Fruit fly (Drosophila melanogaster) whole organism, prepupa: Measurements from ENCODE around the gene CG42680.

Experiments used
- Blimp-1 ChIP-seq: fragments of 200-800 bp; sonication (Bioruptor generic); optimal IDR thresholded peaks from 3 replicates; lab custom pipeline; 2017; ENCODE audit warnings: missing biosample characterization, missing genetic modification characterization, mild to moderate bottlenecking, moderate library complexity, missing genetic modification reagents
- CG10631 ChIP-seq: fragments of 200-800 bp; sonication (Bioruptor generic); optimal IDR thresholded peaks from 2 replicates; lab custom pipeline; 2016; ENCODE audit warnings: missing biosample characterization, missing genetic modification characterization
- CG10669 ChIP-seq: fragments of 200-800 bp; sonication (Bioruptor generic); optimal IDR thresholded peaks from 3 replicates; lab custom pipeline; 2018; ENCODE audit warnings: missing biosample characterization, mild to moderate bottlenecking, missing genetic modification characterization, moderate library complexity
- CG11762 ChIP-seq: fragments of 200-800 bp; sonication (Bioruptor generic); optimal IDR thresholded peaks from 3 replicates; lab custom pipeline; 2016; ENCODE audit warnings: missing biosample characterization, missing genetic modification characterization; ENCODE audit not compliant: insufficient read depth
- CG15336 ChIP-seq: fragments of 200-800 bp; sonication (Bioruptor generic); IDR thresholded peaks from 2 replicates; pipeline ENCODE4 v1.3.6; 2022; ENCODE audit warnings: missing biosample characterization, missing genetic modification characterization
- CG16779 ChIP-seq: fragments of 200-800 bp; sonication (Bioruptor generic); optimal IDR thresholded peaks from 3 replicates; lab custom pipeline; 2017; ENCODE audit warnings: missing biosample characterization, mild to moderate bottlenecking, missing genetic modification characterization
- CG3032 ChIP-seq: fragments of 200-800 bp; optimal IDR thresholded peaks from 2 replicates; lab custom pipeline; 2019; ENCODE audit warnings: missing biosample characterization, mild to moderate bottlenecking, missing genetic modification characterization, moderate library complexity
- CG31627 ChIP-seq: fragments of 200-800 bp; sonication (Bioruptor generic); optimal IDR thresholded peaks from 3 replicates; lab custom pipeline; 2016; ENCODE audit warnings: missing biosample characterization, missing genetic modification characterization
- CG32006 ChIP-seq: fragments of 200-800 bp; sonication (Bioruptor generic); optimal IDR thresholded peaks from 3 replicates; lab custom pipeline; 2017; ENCODE audit warnings: missing biosample characterization, mild to moderate bottlenecking, missing genetic modification characterization
- CG3919 ChIP-seq: fragments of 200-800 bp; sonication (Bioruptor generic); optimal IDR thresholded peaks from 3 replicates; lab custom pipeline; 2016; ENCODE audit warnings: missing biosample characterization, missing genetic modification characterization
- CG6163 ChIP-seq: fragments of 200-800 bp; sonication (Bioruptor generic); IDR thresholded peaks from 3 replicates; pipeline ENCODE4 v1.3.6; 2022; ENCODE audit warnings: missing biosample characterization, missing genetic modification characterization
- CG6276 ChIP-seq: fragments of 200-800 bp; sonication (Bioruptor generic); optimal IDR thresholded peaks from 2 replicates; lab custom pipeline; 2017; ENCODE audit warnings: missing biosample characterization, mild to moderate bottlenecking, missing genetic modification characterization
- CG6792 ChIP-seq: fragments of 200-800 bp; sonication (Bioruptor generic); optimal IDR thresholded peaks from 3 replicates; lab custom pipeline; 2016; ENCODE audit warnings: missing biosample characterization, missing genetic modification characterization
- CG6808 ChIP-seq: fragments of 200-800 bp; sonication (Bioruptor generic); optimal IDR thresholded peaks from 3 replicates; lab custom pipeline; 2017; ENCODE audit warnings: missing biosample characterization, missing genetic modification characterization, mild to moderate bottlenecking, moderate library complexity, missing genetic modification reagents
- CG6854 ChIP-seq: fragments of 200-800 bp; sonication (Bioruptor generic); optimal IDR thresholded peaks from 2 replicates; lab custom pipeline; 2017; ENCODE audit warnings: missing biosample characterization, mild to moderate bottlenecking, missing genetic modification characterization
- CG7368 ChIP-seq: fragments of 200-800 bp; sonication (Bioruptor generic); optimal IDR thresholded peaks from 3 replicates; lab custom pipeline; 2016; ENCODE audit warnings: missing biosample characterization, missing genetic modification characterization
- CG8319 ChIP-seq: fragments of 200-800 bp; sonication (Bioruptor generic); optimal IDR thresholded peaks from 3 replicates; lab custom pipeline; 2016; ENCODE audit warnings: missing biosample characterization, missing genetic modification characterization
- CG8632 ChIP-seq: fragments of 200-800 bp; sonication (Bioruptor generic); optimal IDR thresholded peaks from 3 replicates; lab custom pipeline; 2016; ENCODE audit warnings: missing biosample characterization, missing genetic modification characterization
- CG9139 ChIP-seq: fragments of 200-800 bp; sonication (Bioruptor generic); optimal IDR thresholded peaks from 3 replicates; lab custom pipeline; 2017; ENCODE audit warnings: missing biosample characterization, mild to moderate bottlenecking, missing genetic modification characterization
- Eip75B ChIP-seq: fragments of 200-800 bp; sonication (Bioruptor generic); optimal IDR thresholded peaks from 3 replicates; lab custom pipeline; 2016; ENCODE audit warnings: missing biosample characterization, missing genetic modification characterization
- Eip78C ChIP-seq: fragments of 200-800 bp; sonication (Bioruptor generic); peaks from one replicate; lab custom pipeline; 2016; ENCODE audit warnings: missing biosample characterization, missing genetic modification characterization
- Eip93F ChIP-seq: fragments of 200-800 bp; sonication (Bioruptor generic); optimal IDR thresholded peaks from 2 replicates; lab custom pipeline; 2016; ENCODE audit warnings: missing biosample characterization, mild to moderate bottlenecking, missing genetic modification characterization
- Ets21C ChIP-seq: fragments of 200-800 bp; sonication (Bioruptor generic); optimal IDR thresholded peaks from 3 replicates; lab custom pipeline; 2016; ENCODE audit warnings: missing biosample characterization, missing genetic modification characterization
- Gug ChIP-seq: fragments of 200-800 bp; sonication (Bioruptor generic); IDR thresholded peaks from 2 replicates; pipeline ENCODE4 v1.3.6; 2022; ENCODE audit warnings: missing biosample characterization, missing genetic modification characterization
- Hr38 ChIP-seq: sonication (Bioruptor generic); optimal IDR thresholded peaks from 2 replicates; lab custom pipeline; 2016; ENCODE audit warnings: missing biosample characterization, missing genetic modification characterization
- Hr39 ChIP-seq: fragments of 200-800 bp; sonication (Bioruptor generic); optimal IDR thresholded peaks from 2 replicates; lab custom pipeline; 2016; ENCODE audit warnings: missing biosample characterization, missing genetic modification characterization
- Hr4 ChIP-seq: fragments of 200-800 bp; sonication (Bioruptor generic); optimal IDR thresholded peaks from 3 replicates; lab custom pipeline; 2016; ENCODE audit warnings: missing biosample characterization, missing genetic modification characterization
- Lpt ChIP-seq: fragments of 200-800 bp; sonication (Bioruptor generic); optimal IDR thresholded peaks from 3 replicates; lab custom pipeline; 2016; ENCODE audit warnings: missing biosample characterization, missing genetic modification characterization
- Met ChIP-seq: fragments of 200-800 bp; sonication (Bioruptor generic); optimal IDR thresholded peaks from 3 replicates; lab custom pipeline; 2016; ENCODE audit warnings: missing biosample characterization, missing genetic modification characterization
- OdsH ChIP-seq: fragments of 200-800 bp; sonication (Bioruptor generic); optimal IDR thresholded peaks from 3 replicates; lab custom pipeline; 2016; ENCODE audit warnings: missing biosample characterization, missing genetic modification characterization
- Smox ChIP-seq: fragments of 200-800 bp; sonication (Bioruptor generic); optimal IDR thresholded peaks from 3 replicates; lab custom pipeline; 2016; ENCODE audit warnings: missing biosample characterization, missing genetic modification characterization
- Sox102F ChIP-seq: fragments of 200-800 bp; sonication (Bioruptor generic); optimal IDR thresholded peaks from 2 replicates; lab custom pipeline; 2016; ENCODE audit warnings: missing biosample characterization, mild to moderate bottlenecking, missing genetic modification characterization
- Sox14 ChIP-seq: fragments of 200-800 bp; sonication (Bioruptor generic); optimal IDR thresholded peaks from 3 replicates; lab custom pipeline; 2016; ENCODE audit warnings: missing biosample characterization, missing genetic modification characterization
- achi ChIP-seq: fragments of 200-800 bp; sonication (Bioruptor generic); optimal IDR thresholded peaks from 3 replicates; lab custom pipeline; 2016; ENCODE audit warnings: missing biosample characterization, missing genetic modification characterization
- acj6 ChIP-seq: fragments of 200-800 bp; sonication (Bioruptor generic); optimal IDR thresholded peaks from 3 replicates; lab custom pipeline; 2016; ENCODE audit warnings: missing biosample characterization, missing genetic modification characterization
- cyc ChIP-seq: fragments of 200-800 bp; sonication (Bioruptor generic); optimal IDR thresholded peaks from 3 replicates; lab custom pipeline; 2016; ENCODE audit warnings: missing biosample characterization, missing genetic modification characterization
- dac ChIP-seq: fragments of 200-800 bp; sonication (Bioruptor generic); optimal IDR thresholded peaks from 2 replicates; lab custom pipeline; 2017; ENCODE audit warnings: missing biosample characterization, mild to moderate bottlenecking, missing genetic modification characterization
- dsx ChIP-seq: fragments of 200-800 bp; optimal IDR thresholded peaks from 3 replicates; lab custom pipeline; 2019; ENCODE audit warnings: missing biosample characterization, mild to moderate bottlenecking, missing genetic modification characterization, moderate library complexity; ENCODE audit not compliant: poor library complexity, severe bottlenecking
- eg ChIP-seq: fragments of 200-800 bp; sonication (Bioruptor generic); IDR thresholded peaks from 3 replicates; pipeline ENCODE4 v1.3.6; 2022; ENCODE audit warnings: missing biosample characterization, missing genetic modification characterization
- esn ChIP-seq: fragments of 200-800 bp; sonication (Bioruptor generic); optimal IDR thresholded peaks from 2 replicates; lab custom pipeline; 2016; ENCODE audit warnings: missing biosample characterization, mild to moderate bottlenecking, missing genetic modification characterization, moderate library complexity
- net ChIP-seq: fragments of 200-800 bp; sonication (Bioruptor generic); optimal IDR thresholded peaks from 3 replicates; lab custom pipeline; 2016; ENCODE audit warnings: missing biosample characterization, missing genetic modification characterization
- pdm3 ChIP-seq: fragments of 200-800 bp; sonication (Bioruptor generic); optimal IDR thresholded peaks from 3 replicates; lab custom pipeline; 2016; ENCODE audit warnings: missing biosample characterization, missing genetic modification characterization
- ss ChIP-seq, 2 experiments: fragments of 200-800 bp; sonication (Bioruptor generic); optimal IDR thresholded peaks; 2 replicates in 1 of 2; 3 replicates in 1 of 2; lab custom pipeline; 2017 to 2018; ENCODE audit warnings: mild to moderate bottlenecking in 2 of 2, missing biosample characterization in 2 of 2, missing genetic modification characterization in 2 of 2, moderate library complexity in 1 of 2
- svp ChIP-seq: fragments of 200-800 bp; sonication (Bioruptor generic); peaks from one replicate; lab custom pipeline; 2016; ENCODE audit warnings: missing biosample characterization, missing genetic modification characterization
- vri ChIP-seq: fragments of 200-800 bp; sonication (Bioruptor generic); optimal IDR thresholded peaks from 3 replicates; lab custom pipeline; 2016; ENCODE audit warnings: missing biosample characterization, mild to moderate bottlenecking, missing genetic modification characterization

CG42680 gene

DNA sequence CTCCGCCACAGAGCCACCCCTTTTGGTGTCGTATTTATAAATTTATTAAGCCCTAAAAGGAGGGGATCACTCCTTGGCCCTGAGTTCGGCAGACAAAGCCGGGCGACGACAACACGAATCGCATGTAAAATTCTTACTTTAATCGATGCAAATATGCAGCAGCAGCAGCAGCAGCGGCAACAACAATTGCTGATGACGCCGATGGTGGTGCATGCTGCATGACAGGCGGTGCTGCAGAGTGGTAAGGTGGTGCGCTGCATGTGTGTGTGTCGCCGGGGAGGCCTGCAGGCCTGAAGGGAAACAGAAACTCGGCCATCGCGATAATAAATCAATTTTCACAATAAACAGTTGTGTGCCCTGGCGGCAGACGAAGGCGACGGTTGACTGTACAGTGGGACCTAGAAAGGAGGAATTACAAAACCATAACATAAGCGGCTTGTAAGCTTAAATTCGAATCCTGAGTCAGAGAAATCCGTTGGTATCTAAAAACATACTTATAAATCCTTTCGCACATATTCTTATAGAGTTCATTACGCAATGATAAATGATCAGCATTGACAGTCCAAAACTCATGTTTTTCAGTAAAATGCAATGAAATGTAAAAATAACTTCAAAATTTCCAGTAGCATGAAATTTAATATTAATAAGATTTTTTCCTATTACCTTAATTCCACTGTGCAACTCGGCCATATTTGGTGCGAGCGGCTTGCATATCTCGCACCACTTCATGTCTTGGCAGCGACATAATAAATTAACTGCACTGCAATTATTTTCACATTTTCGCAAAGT lies 16.2 kb downstream of the CG42680 start (continued):
- peak; percentile 14 for TF ChIP-seq pdm3
- TF ChIP-seq dsx (GFP tag; lab: Kevin White, UChicago): no peak
- TF ChIP-seq svp (GFP tag; lab: Kevin White, UChicago): peak; percentile 83
- TF ChIP-seq Sox102F: peak; percentile 10
- TF ChIP-seq esn (GFP tag; lab: Kevin White, UChicago): peak; percentile 59
- peak; percentile 21 for TF ChIP-seq Hr4
- TF ChIP-seq Eip75B (GFP tag; lab: Kevin White, UChicago): peak; percentile 83
- peak; percentile 8 for TF ChIP-seq CG3919 (GFP tag; lab: Kevin White, UChicago)
- no peak for TF ChIP-seq eg (GFP tag; lab: Robert Waterston, UW)
- TF ChIP-seq net (GFP tag; lab: Kevin White, UChicago): peak; percentile 16
- peak; percentile 36; the same call in 1 of the 2 replicates for TF ChIP-seq CG15336 (GFP tag; lab: Robert Waterston, UW)
- TF ChIP-seq Smox (GFP tag; lab: Kevin White, UChicago): peak; percentile 60
- peak; percentile 51 for TF ChIP-seq Met (GFP tag; lab: Kevin White, UChicago)
- TF ChIP-seq CG8319: peak; percentile 36
- TF ChIP-seq Hr38 (GFP tag; lab: Kevin White, UChicago): no peak
- peak; percentile 29 for TF ChIP-seq CG10669 (GFP tag; lab: Kevin White, UChicago)
- TF ChIP-seq Eip93F (GFP tag; lab: Kevin White, UChicago): no peak
- TF ChIP-seq Eip78C (GFP tag; lab: Kevin White, UChicago): peak; percentile 86
- TF ChIP-seq ss (GFP tag; optimal IDR thresholded peaks at IDR 0.05; lab: Kevin White, UChicago): peak in 1 of 2 experiments; percentile 95
- peak; percentile 33 for TF ChIP-seq CG31627 (GFP tag; lab: Kevin White, UChicago)
- TF ChIP-seq CG7368 (GFP tag; lab: Kevin White, UChicago): no peak
- peak; percentile 19 for TF ChIP-seq Hr39 (GFP tag; lab: Kevin White, UChicago)
- TF ChIP-seq CG6792 (GFP tag; lab: Kevin White, UChicago): peak; percentile 43
- no peak for TF ChIP-seq CG6276
- TF ChIP-seq Ets21C (GFP tag; lab: Kevin White, UChicago): no peak
- no peak for TF ChIP-seq dac (GFP tag; lab: Kevin White, UChicago)
- no peak for TF ChIP-seq vri (GFP tag; lab: Kevin White, UChicago)
- peak; percentile 13 for TF ChIP-seq CG3032 (tag; lab: Kevin White, UChicago)
- peak; percentile 54 for TF ChIP-seq acj6 (GFP tag; lab: Kevin White, UChicago)
- TF ChIP-seq, all 60 proteins: peak for 40

DNA sequence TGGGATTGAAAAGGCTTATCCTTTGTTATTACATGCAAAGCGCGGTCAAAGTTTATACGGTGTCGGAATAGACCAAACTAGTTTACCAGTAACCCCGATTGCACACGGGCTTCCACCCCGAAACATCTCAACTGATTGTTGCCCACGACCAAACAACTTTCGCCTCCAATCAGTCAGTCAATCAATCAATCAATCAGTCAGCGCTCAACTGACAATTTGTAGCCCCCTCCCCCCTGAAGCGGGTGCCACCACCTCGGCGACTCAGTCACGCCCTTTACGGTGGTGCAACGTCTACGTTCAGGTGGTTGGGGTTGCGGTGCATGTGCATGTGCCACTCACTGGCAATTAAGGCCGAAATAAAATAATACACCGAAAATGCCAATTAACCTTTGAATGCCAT lies 17.2 kb downstream of the CG42680 start:
- TF ChIP-seq svp (GFP tag; lab: Kevin White, UChicago) (peak; percentile 53), CG6854 (no peak)

DNA sequence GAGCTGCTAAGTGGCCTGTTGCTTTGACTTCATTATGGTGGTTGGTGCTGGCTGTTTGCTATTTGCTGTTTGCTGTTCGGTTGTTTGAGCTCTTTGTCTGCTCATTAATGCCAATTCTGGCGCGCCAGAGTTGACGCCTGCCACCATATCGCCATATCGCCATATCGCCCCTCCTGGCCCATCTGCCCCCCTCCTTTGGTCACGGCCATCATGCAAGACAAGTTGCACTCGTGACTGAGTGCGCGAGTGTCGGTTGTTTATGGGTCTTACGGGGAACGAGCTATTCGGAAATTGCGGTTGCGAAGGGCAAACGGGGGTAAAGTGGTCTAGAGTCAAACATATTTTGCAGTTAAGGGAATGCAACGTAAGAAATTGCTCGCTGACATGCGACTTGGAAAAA lies 17.9 kb downstream of the CG42680 start:
- TF ChIP-seq CG3032 (tag; lab: Kevin White, UChicago) (no peak), Smox (GFP tag; lab: Kevin White, UChicago) (no peak), CG15336 (GFP tag; lab: Robert Waterston, UW) (0 out of 2 replicates have a peak, but pooled peaks have one; percentile 11), cyc (GFP tag; lab: Kevin White, UChicago) (no peak), Hr4 (no peak), Sox14 (GFP tag; lab: Kevin White, UChicago) (no peak), achi (GFP tag; lab: Kevin White, UChicago) (no peak), CG16779 (tag; lab: Kevin White, UChicago) (no peak), CG6163 (peak; percentile 64; the same call in 1 of the 3 replicates), Gug (peak; percentile 18; the same call in 1 of the 2 replicates), Hr39 (GFP tag; lab: Kevin White, UChicago) (no peak), eg (GFP tag; lab: Robert Waterston, UW) (peak; percentile 40; the same call in 1 of the 3 replicates), CG11762 (GFP tag; lab: Kevin White, UChicago) (no peak), Blimp-1 (no peak), Eip78C (GFP tag; lab: Kevin White, UChicago) (peak; percentile 58), esn (GFP tag; lab: Kevin White, UChicago) (no peak), Lpt (GFP tag; lab: Kevin White, UChicago) (no peak), CG8632 (GFP tag; lab: Kevin White, UChicago) (no peak), dac (GFP tag; lab: Kevin White, UChicago) (no peak), Sox102F (no peak), CG10631 (GFP tag; lab: Kevin White, UChicago) (no peak), Hr38 (GFP tag; lab: Kevin White, UChicago) (no peak), CG32006 (no peak), CG9139 (GFP tag; lab: Kevin White, UChicago) (no peak), CG6808 (GFP tag; lab: Kevin White, UChicago) (no peak), Met (GFP tag; lab: Kevin White, UChicago) (no peak), OdsH (GFP tag; lab: Kevin White, UChicago) (no peak), pdm3 (peak; percentile 1), net (GFP tag; lab: Kevin White, UChicago) (no peak)
